Worm (Caenorhabditis elegans) whole organism, L2 larva: Measurements from ENCODE around the gene pstk-1.
"Not testable (repeated sequence)": the region's sequence is repeated elsewhere in the genome, so short reads cannot be mapped to it uniquely, and the experiment has no call there.

ENCODE experiments used
- F13H6.1 ChIP-seq: sonication (generic microtip); optimal IDR thresholded peaks from 2 replicates; lab custom pipeline; 2016; ENCODE audit warnings: missing genetic modification characterization, missing compliant biosample characterization
- alr-1 ChIP-seq: fragments of 150-350 bp; optimal IDR thresholded peaks from 2 replicates; lab custom pipeline; 2014; ENCODE audit warnings: missing biosample characterization, missing genetic modification characterization
- blmp-1 ChIP-seq: sonication (generic microtip); optimal IDR thresholded peaks from 2 replicates; lab custom pipeline; 2017; ENCODE audit warnings: missing genetic modification characterization, mild to moderate bottlenecking, missing compliant biosample characterization, antibody characterized with exemption, moderate library complexity; ENCODE audit not compliant: insufficient read depth
- ceh-16 ChIP-seq: fragments of 150-350 bp; optimal IDR thresholded peaks from 2 replicates; lab custom pipeline; 2014; ENCODE audit warnings: missing biosample characterization, missing genetic modification characterization
- elt-3 ChIP-seq: sonication (generic microtip); optimal IDR thresholded peaks from 2 replicates; lab custom pipeline; 2017; ENCODE audit warnings: missing biosample characterization, missing genetic modification characterization
- lsy-2 ChIP-seq, 2 experiments: fragments of 150-350 bp in 1 of 2; sonication (generic microtip) in 1 of 2; optimal IDR thresholded peaks; 2 replicates each; lab custom pipeline; 2014 to 2017; ENCODE audit warnings: missing biosample characterization in 2 of 2, missing genetic modification characterization in 2 of 2
- mdl-1 ChIP-seq, 2 experiments: fragments of 150-350 bp in 1 of 2; sonication (generic microtip) in 1 of 2; optimal IDR thresholded peaks; 2 replicates each; lab custom pipeline; 2017; ENCODE audit warnings: missing biosample characterization in 2 of 2, missing genetic modification characterization in 2 of 2
- nhr-12 ChIP-seq: fragments of 150-350 bp; optimal IDR thresholded peaks from 2 replicates; lab custom pipeline; 2014; ENCODE audit warnings: missing biosample characterization, missing genetic modification characterization
- nhr-77 ChIP-seq: fragments of 150-350 bp; optimal IDR thresholded peaks from 2 replicates; lab custom pipeline; 2014; ENCODE audit warnings: missing biosample characterization, missing genetic modification characterization
- snpc-4 ChIP-seq: fragments of 150-350 bp; optimal IDR thresholded peaks from 2 replicates; lab custom pipeline; 2014; ENCODE audit warnings: missing biosample characterization, missing genetic modification characterization
- unc-39 ChIP-seq: fragments of 150-350 bp; optimal IDR thresholded peaks from 2 replicates; lab custom pipeline; 2014; ENCODE audit warnings: missing biosample characterization, missing genetic modification characterization
- zag-1 ChIP-seq: fragments of 150-350 bp; optimal IDR thresholded peaks from 2 replicates; lab custom pipeline; 2014; ENCODE audit warnings: missing biosample characterization, missing genetic modification characterization

DNA sequence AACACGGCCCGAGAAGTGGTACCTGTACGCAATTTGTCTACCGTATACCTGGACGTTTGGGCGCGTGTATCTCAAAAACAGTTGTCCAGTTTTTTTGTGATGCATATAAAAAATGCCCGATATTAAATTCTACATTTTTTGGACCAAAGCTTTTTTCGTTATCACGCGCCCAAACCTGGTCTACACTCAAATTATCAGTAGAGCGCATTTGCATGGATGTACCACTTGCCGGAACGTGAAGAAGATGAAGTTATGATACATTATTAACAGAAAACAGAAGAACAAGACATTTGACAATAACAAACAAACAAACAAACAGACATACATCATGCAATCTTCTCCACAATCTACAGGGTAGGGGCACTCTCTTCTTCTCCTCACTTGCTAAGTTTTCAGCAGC lies 18.8 kb upstream of the pstk-1 start:
- TF ChIP-seq lsy-2 (tag; optimal IDR thresholded peaks at IDR 0.05; lab: Kevin White, UChicago), result peak in 1 of 2 experiments; percentile 18
- TF ChIP-seq nhr-12; mdl-1 (tag; optimal IDR thresholded peaks at IDR 0.05; lab: Kevin White, UChicago); blmp-1; alr-1; unc-39 (tag; lab: Kevin White, UChicago); ceh-16; elt-3 (tag; lab: Kevin White, UChicago); zag-1; snpc-4 (tag; lab: Kevin White, UChicago); nhr-77 (tag; lab: Kevin White, UChicago); F13H6.1: not testable (repeated sequence)
